Fruit fly (Drosophila melanogaster) whole organism, embryonic: ENCODE measurements around the gene PH4alphaPV.

Source experiments
- Awh ChIP-seq: fragments of 200-800 bp; sonication (Bioruptor generic); IDR thresholded peaks from 2 replicates; pipeline ENCODE4, ENCODE4 v1.3.6; 2022; ENCODE audit warnings: missing biosample characterization, missing genetic modification characterization
- Blimp-1 ChIP-seq: fragments of 200-800 bp; sonication (Bioruptor generic); optimal IDR thresholded peaks from 3 replicates; lab custom pipeline; 2018; ENCODE audit warnings: missing biosample characterization, missing genetic modification characterization, mild to moderate bottlenecking, moderate library complexity, missing genetic modification reagents
- BtbVII ChIP-seq: fragments of 200-800 bp; sonication (Bioruptor generic); optimal IDR thresholded peaks from 3 replicates; lab custom pipeline; 2017; ENCODE audit warnings: missing biosample characterization, mild to moderate bottlenecking, missing genetic modification characterization
- CG10654 ChIP-seq: fragments of 200-800 bp; sonication (Bioruptor generic); optimal IDR thresholded peaks from 2 replicates; lab custom pipeline; 2016; ENCODE audit warnings: missing biosample characterization, missing genetic modification characterization
- CG13296 ChIP-seq: fragments of 200-800 bp; sonication (Bioruptor generic); optimal IDR thresholded peaks from 3 replicates; lab custom pipeline; 2018; ENCODE audit warnings: missing biosample characterization, mild to moderate bottlenecking, missing genetic modification characterization
- CG14050 ChIP-seq: fragments of 200-800 bp; sonication (Bioruptor generic); IDR thresholded peaks from 3 replicates; pipeline ENCODE4 v1.3.6; 2022; ENCODE audit warnings: missing biosample characterization, missing genetic modification characterization
- CG14441 ChIP-seq: fragments of 200-800 bp; sonication (Bioruptor generic); IDR thresholded peaks from 2 replicates; pipeline ENCODE4 v1.3.6; 2022; ENCODE audit warnings: missing biosample characterization, missing genetic modification characterization
- CG1603 ChIP-seq: fragments of 200-800 bp; sonication (Bioruptor generic); optimal IDR thresholded peaks from 2 replicates; lab custom pipeline; 2019; ENCODE audit warnings: missing biosample characterization, mild to moderate bottlenecking, missing genetic modification characterization, moderate library complexity
- CG18262 ChIP-seq: fragments of 200-800 bp; optimal IDR thresholded peaks from 3 replicates; lab custom pipeline; 2019; ENCODE audit warnings: missing biosample characterization, mild to moderate bottlenecking, missing genetic modification characterization, moderate library complexity
- CG30020 ChIP-seq: fragments of 200-800 bp; optimal IDR thresholded peaks from 2 replicates; lab custom pipeline; 2019; ENCODE audit warnings: missing biosample characterization, mild to moderate bottlenecking, missing genetic modification characterization, moderate library complexity
- CG30431 ChIP-seq: fragments of 200-800 bp; sonication (Bioruptor generic); optimal IDR thresholded peaks from 2 replicates; lab custom pipeline; 2017; ENCODE audit warnings: missing biosample characterization, missing genetic modification characterization
- CG3281 ChIP-seq: fragments of 200-800 bp; sonication (Bioruptor generic); optimal IDR thresholded peaks from 3 replicates; lab custom pipeline; 2017; ENCODE audit warnings: missing biosample characterization, mild to moderate bottlenecking, missing genetic modification characterization
- CG7745 ChIP-seq: fragments of 200-800 bp; sonication (Bioruptor generic); optimal IDR thresholded peaks from 2 replicates; lab custom pipeline; 2018; ENCODE audit warnings: missing biosample characterization, mild to moderate bottlenecking, missing genetic modification characterization, moderate library complexity
- CG7987 ChIP-seq: fragments of 200-800 bp; sonication (Bioruptor generic); optimal IDR thresholded peaks from 2 replicates; lab custom pipeline; 2018; ENCODE audit warnings: missing biosample characterization, mild to moderate bottlenecking, missing genetic modification characterization, moderate library complexity
- CG8281 ChIP-seq: fragments of 200-800 bp; sonication (Bioruptor generic); optimal IDR thresholded peaks from 2 replicates; lab custom pipeline; 2018; ENCODE audit warnings: missing biosample characterization, mild to moderate bottlenecking, missing genetic modification characterization, moderate library complexity
- CG8478 ChIP-seq: fragments of >200 bp; optimal IDR thresholded peaks from 2 replicates; lab custom pipeline; 2018
- CG9609 ChIP-seq: fragments of 200-800 bp; sonication (Bioruptor generic); optimal IDR thresholded peaks from 3 replicates; lab custom pipeline; 2016; ENCODE audit warnings: missing biosample characterization, missing genetic modification characterization
- CG9727 ChIP-seq: fragments of 200-800 bp; sonication (Bioruptor generic); optimal IDR thresholded peaks from 3 replicates; lab custom pipeline; 2017; ENCODE audit warnings: missing biosample characterization, mild to moderate bottlenecking, missing genetic modification characterization
- CG9797 ChIP-seq: fragments of 200-800 bp; sonication (Bioruptor generic); optimal IDR thresholded peaks from 3 replicates; lab custom pipeline; 2018; ENCODE audit warnings: missing biosample characterization, mild to moderate bottlenecking, missing genetic modification characterization
- CG9817 ChIP-seq: fragments of 200-800 bp; sonication (Bioruptor generic); optimal IDR thresholded peaks from 2 replicates; lab custom pipeline; 2018; ENCODE audit warnings: missing biosample characterization, mild to moderate bottlenecking, missing genetic modification characterization, moderate library complexity
- E2f2 ChIP-seq: fragments of 200-800 bp; sonication (Bioruptor generic); IDR thresholded peaks from 2 replicates; pipeline ENCODE4 v1.3.6; 2022; ENCODE audit warnings: missing biosample characterization, missing genetic modification characterization
- HLH3B ChIP-seq: fragments of 200-800 bp; sonication (Bioruptor generic); IDR thresholded peaks from 2 replicates; pipeline ENCODE4 v1.3.6; 2022; ENCODE audit warnings: missing biosample characterization, missing genetic modification characterization
- HLHmδ ChIP-seq: fragments of 200-800 bp; sonication (Bioruptor generic); optimal IDR thresholded peaks from 2 replicates; lab custom pipeline; 2018; ENCODE audit warnings: missing biosample characterization, mild to moderate bottlenecking, missing genetic modification characterization, moderate library complexity
- Hmx ChIP-seq: fragments of 200-800 bp; sonication (Bioruptor generic); optimal IDR thresholded peaks from 2 replicates; lab custom pipeline; 2016; ENCODE audit warnings: missing biosample characterization, missing genetic modification characterization
- Max ChIP-seq: fragments of 200-800 bp; sonication (Bioruptor generic); optimal IDR thresholded peaks from 2 replicates; lab custom pipeline; 2016; ENCODE audit warnings: missing biosample characterization, mild to moderate bottlenecking, missing genetic modification characterization
- Med ChIP-seq: fragments of 200-800 bp; sonication (Bioruptor generic); peaks from one replicate; lab custom pipeline; 2016; ENCODE audit warnings: missing biosample characterization, missing genetic modification characterization, mild to moderate bottlenecking, inconsistent platforms, moderate library complexity
- NFAT ChIP-seq: fragments of 200-800 bp; sonication (Bioruptor generic); IDR thresholded peaks from 2 replicates; pipeline ENCODE4 v1.3.6; 2022; ENCODE audit warnings: missing biosample characterization, missing genetic modification characterization
- NK7.1 ChIP-seq: fragments of 200-800 bp; sonication (Bioruptor generic); optimal IDR thresholded peaks from 3 replicates; lab custom pipeline; 2016; ENCODE audit warnings: missing biosample characterization, missing genetic modification characterization
- Neu2 ChIP-seq: fragments of 200-800 bp; sonication (Bioruptor generic); optimal IDR thresholded peaks from 3 replicates; lab custom pipeline; 2016; ENCODE audit warnings: missing biosample characterization, missing genetic modification characterization, borderline replicate concordance
- PHDP ChIP-seq: fragments of 200-800 bp; sonication (Bioruptor generic); optimal IDR thresholded peaks from 3 replicates; lab custom pipeline; 2018; ENCODE audit warnings: missing biosample characterization, mild to moderate bottlenecking, missing genetic modification characterization, moderate library complexity
- Usf ChIP-seq: fragments of 200-800 bp; sonication (Bioruptor generic); optimal IDR thresholded peaks from 2 replicates; lab custom pipeline; 2017; ENCODE audit warnings: missing genotype, missing biosample characterization, missing genetic modification characterization
- crol ChIP-seq: fragments of 200-800 bp; sonication (Bioruptor generic); IDR thresholded peaks from 2 replicates; pipeline ENCODE4 v1.3.6; 2022; ENCODE audit warnings: missing biosample characterization, missing genetic modification characterization
- cwo ChIP-seq: fragments of 200-800 bp; sonication (Bioruptor generic); optimal IDR thresholded peaks from 3 replicates; lab custom pipeline; 2017; ENCODE audit warnings: missing biosample characterization, missing genetic modification characterization, mild to moderate bottlenecking, moderate library complexity, missing genetic modification reagents
- exex ChIP-seq: fragments of 200-800 bp; sonication (Bioruptor generic); optimal IDR thresholded peaks from 4 replicates; lab custom pipeline; 2018; ENCODE audit warnings: missing biosample characterization, mild to moderate bottlenecking, missing genetic modification characterization, moderate library complexity
- gem ChIP-seq: fragments of 200-800 bp; sonication (Bioruptor generic); optimal IDR thresholded peaks from 2 replicates; lab custom pipeline; 2019; ENCODE audit warnings: missing biosample characterization, mild to moderate bottlenecking, missing genetic modification characterization, moderate library complexity
- gsb-n ChIP-seq: fragments of 200-800 bp; sonication (Bioruptor generic); optimal IDR thresholded peaks from 3 replicates; lab custom pipeline; 2018; ENCODE audit warnings: missing biosample characterization, mild to moderate bottlenecking, missing genetic modification characterization
- kah ChIP-seq: fragments of 200-800 bp; sonication (Bioruptor generic); optimal IDR thresholded peaks from 2 replicates; lab custom pipeline; 2018; ENCODE audit warnings: missing biosample characterization, mild to moderate bottlenecking, missing genetic modification characterization
- ken ChIP-seq: fragments of 200-800 bp; sonication (Bioruptor generic); IDR thresholded peaks from 3 replicates; pipeline ENCODE4 v1.3.6; 2022; ENCODE audit warnings: missing biosample characterization, missing genetic modification characterization
- knrl ChIP-seq: fragments of 200-800 bp; sonication (Bioruptor generic); IDR thresholded peaks from 3 replicates; pipeline ENCODE4 v1.3.6; 2022; ENCODE audit warnings: missing biosample characterization, missing genetic modification characterization; ENCODE audit not compliant: partially characterized antibody
- lbe ChIP-seq: fragments of 200-800 bp; sonication (Bioruptor generic); optimal IDR thresholded peaks from 2 replicates; lab custom pipeline; 2016; ENCODE audit warnings: missing biosample characterization, mild to moderate bottlenecking, missing genetic modification characterization
- oc ChIP-seq: fragments of 200-800 bp; sonication (Bioruptor generic); optimal IDR thresholded peaks from 2 replicates; lab custom pipeline; 2018; ENCODE audit warnings: missing biosample characterization, mild to moderate bottlenecking, missing genetic modification characterization, moderate library complexity
- phol ChIP-seq: fragments of 200-800 bp; sonication (Bioruptor generic); optimal IDR thresholded peaks from 3 replicates; lab custom pipeline; 2018; ENCODE audit warnings: missing biosample characterization, mild to moderate bottlenecking, missing genetic modification characterization, moderate library complexity
- ranshi ChIP-seq: fragments of 200-800 bp; sonication (Bioruptor generic); IDR thresholded peaks from 2 replicates; pipeline ENCODE4 v1.3.6; 2022; ENCODE audit warnings: missing biosample characterization, missing genetic modification characterization
- rib ChIP-seq: fragments of 200-800 bp; sonication (Bioruptor generic); IDR thresholded peaks from 2 replicates; pipeline ENCODE4 v1.3.6; 2022; ENCODE audit warnings: missing biosample characterization, missing genetic modification characterization
- ro ChIP-seq: fragments of 200-800 bp; sonication (Bioruptor generic); IDR thresholded peaks from 2 replicates; pipeline ENCODE4 v1.3.6; 2022; ENCODE audit warnings: missing biosample characterization, missing genetic modification characterization
- trem ChIP-seq: fragments of 200-800 bp; optimal IDR thresholded peaks from 3 replicates; lab custom pipeline; 2019; ENCODE audit warnings: missing biosample characterization, mild to moderate bottlenecking, missing genetic modification characterization, moderate library complexity
- usp ChIP-seq: fragments of >200 bp; optimal IDR thresholded peaks from 2 replicates; lab custom pipeline; 2017; ENCODE audit warnings: missing biosample characterization, missing genetic modification characterization
- wor ChIP-seq: fragments of 200-800 bp; sonication (Bioruptor generic); IDR thresholded peaks from 2 replicates; pipeline ENCODE4 v1.3.6; 2022; ENCODE audit warnings: missing biosample characterization, missing genetic modification characterization
- zen ChIP-seq: fragments of 200-800 bp; sonication (Bioruptor generic); optimal IDR thresholded peaks from 3 replicates; lab custom pipeline; 2018; ENCODE audit warnings: missing biosample characterization, mild to moderate bottlenecking, missing genetic modification characterization, moderate library complexity

Gene PH4alphaPV

DNA sequence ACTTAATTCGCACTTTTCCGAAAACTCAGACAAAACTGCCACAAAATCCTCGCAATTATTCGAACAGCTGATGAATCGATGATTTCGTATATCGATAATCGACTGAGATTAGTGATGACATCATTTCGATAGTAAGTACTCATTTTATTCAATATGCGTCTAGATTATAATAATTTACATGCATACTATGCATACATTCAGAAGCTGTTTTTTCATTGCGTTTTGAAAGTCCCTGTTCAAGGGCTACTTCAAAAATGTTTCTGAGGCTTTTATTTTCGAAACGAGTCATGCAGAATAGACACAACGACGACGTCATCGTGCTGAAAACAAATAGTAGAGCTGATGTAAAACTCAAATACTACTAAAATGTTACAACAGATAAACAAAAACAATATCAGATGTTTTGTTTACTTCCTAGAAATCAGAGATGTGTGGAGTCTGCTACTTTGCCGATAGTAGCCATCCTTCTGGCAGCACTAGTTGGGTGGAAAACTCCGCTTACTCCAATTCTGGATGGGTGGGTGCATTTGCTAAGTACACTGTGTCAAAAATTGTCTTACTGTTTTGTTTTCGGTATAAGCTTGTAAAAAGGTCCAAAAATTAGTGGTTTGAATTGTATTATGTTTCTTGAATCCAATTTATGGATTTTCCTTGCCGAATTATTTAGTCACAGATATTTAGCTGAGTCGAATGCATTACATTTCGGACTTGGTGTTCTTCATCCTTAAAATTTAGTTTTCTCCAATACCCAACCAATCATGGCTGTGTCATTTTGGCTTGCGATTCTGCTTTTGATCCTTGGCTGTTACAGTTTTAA is 46.7 kb downstream of the PH4alphaPV start, which contains the start of the genes CG2246 and CG31021 (continued):
- no peak for TF ChIP-seq CG13296 (GFP tag; lab: Kevin White, UChicago)
- no peak for TF ChIP-seq NK7.1
- TF ChIP-seq CG7987 (GFP tag; lab: Kevin White, UChicago): no peak
- peak; percentile 61 for TF ChIP-seq CG9817 (tag; lab: Kevin White, UChicago)
- TF ChIP-seq wor (GFP tag; lab: Robert Waterston, UW): peak; percentile 25; the same call in 1 of the 2 replicates
- TF ChIP-seq Blimp-1: peak; percentile 36
- peak; percentile 65 for TF ChIP-seq phol
- peak; percentile 47 for TF ChIP-seq CG18262 (tag; lab: Kevin White, UChicago)
- TF ChIP-seq CG14050 (GFP tag; lab: Robert Waterston, UW): no peak
- TF ChIP-seq Max: peak; percentile 49
- TF ChIP-seq oc (tag; lab: Kevin White, UChicago): no peak
- peak; percentile 85 for TF ChIP-seq NFAT (GFP tag; lab: Robert Waterston, UW)
- TF ChIP-seq ro (GFP tag; lab: Robert Waterston, UW): no peak
- peak; percentile 60 for TF ChIP-seq CG14441 (GFP tag; lab: Robert Waterston, UW)
- TF ChIP-seq Neu2: no peak
- TF ChIP-seq zen (tag; lab: Kevin White, UChicago): peak; percentile 29
- TF ChIP-seq BtbVII (GFP tag; lab: Kevin White, UChicago): no peak
- TF ChIP-seq crol (GFP tag; lab: Robert Waterston, UW): no peak
- peak; percentile 20 for TF ChIP-seq HLH3B (GFP tag; lab: Robert Waterston, UW)
- TF ChIP-seq CG30431 (GFP tag; lab: Kevin White, UChicago): no peak
- TF ChIP-seq HLHmδ (GFP tag; lab: Kevin White, UChicago): no peak
- TF ChIP-seq exex (tag; lab: Kevin White, UChicago): peak; percentile 9
- TF ChIP-seq cwo (GFP tag; lab: Kevin White, UChicago): no peak
- no peak for TF ChIP-seq rib
- TF ChIP-seq CG9727: peak; percentile 42
- TF ChIP-seq Awh (GFP tag; lab: Robert Waterston, UW): 0 out of 2 replicates have a peak, but pooled peaks have one; percentile 28
- peak; percentile 85 for TF ChIP-seq knrl (GFP tag; lab: Robert Waterston, UW)
- TF ChIP-seq gsb-n (tag; lab: Kevin White, UChicago): peak; percentile 9
- peak; percentile 40; the same call in 1 of the 2 replicates for TF ChIP-seq E2f2 (GFP tag; lab: Robert Waterston, UW)
- peak; percentile 94 for TF ChIP-seq Med (GFP tag; lab: Kevin White, UChicago)
- peak; percentile 30 for TF ChIP-seq CG9797 (GFP tag; lab: Kevin White, UChicago)
- TF ChIP-seq CG7745 (tag; lab: Kevin White, UChicago): no peak
- TF ChIP-seq CG10654 (GFP tag; lab: Kevin White, UChicago): peak; percentile 16
- peak; percentile 79 for TF ChIP-seq CG1603 (tag; lab: Kevin White, UChicago)
- TF ChIP-seq Usf: no peak
- peak; percentile 27 for TF ChIP-seq CG30020 (tag; lab: Kevin White, UChicago)
- TF ChIP-seq usp (GFP tag; lab: Kevin White, UChicago): no peak
- no peak for TF ChIP-seq Hmx
- no peak for TF ChIP-seq kah (GFP tag; lab: Kevin White, UChicago)
- peak; percentile 62 for TF ChIP-seq trem (tag; lab: Kevin White, UChicago)
- TF ChIP-seq CG8478: no peak
- TF ChIP-seq lbe (GFP tag; lab: Kevin White, UChicago): no peak
- peak; percentile 36 for TF ChIP-seq CG9609 (GFP tag; lab: Kevin White, UChicago)
- no peak for TF ChIP-seq PHDP (tag; lab: Kevin White, UChicago)
- peak; percentile 57; the same call in 1 of the 3 replicates for TF ChIP-seq ken (GFP tag; lab: Robert Waterston, UW)
- peak; percentile 71 for TF ChIP-seq gem (tag; lab: Kevin White, UChicago)
- TF ChIP-seq CG8281 (tag; lab: Kevin White, UChicago): no peak
- TF ChIP-seq ranshi: peak; percentile 25
- TF ChIP-seq CG3281 (GFP tag; lab: Kevin White, UChicago): no peak
